Worm (Caenorhabditis elegans) whole organism, L3 larva: ENCODE results near the gene mog-3.

Source experiments
- ama-1 ChIP-seq: fragments of 150-350 bp; optimal IDR thresholded peaks from 2 replicates; lab custom pipeline; 2018
- elt-1 ChIP-seq: fragments of 150-350 bp; optimal IDR thresholded peaks from 2 replicates; lab custom pipeline; 2014; ENCODE audit warnings: missing biosample characterization, missing genetic modification characterization
- fkh-10 ChIP-seq: sonication (generic microtip); optimal IDR thresholded peaks from 2 replicates; lab custom pipeline; 2017; ENCODE audit warnings: missing biosample characterization, missing genetic modification reagents, missing genetic modification characterization
- nfya-1 ChIP-seq: sonication (generic microtip); optimal IDR thresholded peaks from 2 replicates; lab custom pipeline; 2017; ENCODE audit warnings: missing genetic modification characterization, mild to moderate bottlenecking, missing compliant biosample characterization, antibody characterized with exemption, moderate library complexity; ENCODE audit not compliant: insufficient read depth
- nhr-76 ChIP-seq: fragments of 150-350 bp; sonication (generic microtip); optimal IDR thresholded peaks from 5 replicates; lab custom pipeline; 2014; ENCODE audit warnings: missing biosample characterization, missing genetic modification characterization

DNA sequence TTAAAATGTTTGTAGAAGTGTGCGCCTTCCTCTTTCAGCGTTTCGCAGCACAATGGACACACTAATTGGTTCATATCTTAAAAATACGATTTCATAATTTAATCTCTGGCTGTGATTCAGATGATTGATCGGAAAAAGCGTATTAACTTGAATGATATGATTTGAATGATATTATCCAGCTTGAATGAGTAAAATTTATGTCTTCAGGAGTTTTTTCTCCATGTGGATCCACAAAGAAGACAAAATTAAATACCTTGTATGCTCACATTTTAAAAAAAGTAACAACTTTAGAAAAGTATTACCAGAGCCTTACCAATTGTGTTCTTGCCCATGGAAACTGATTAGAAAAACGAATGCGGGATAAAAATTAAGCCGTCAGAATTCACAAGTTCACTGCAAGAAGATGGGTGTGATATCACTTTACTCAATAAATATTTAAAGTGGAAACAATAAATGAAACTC, 35.0 kb upstream of the mog-3 start, which contains the start of gene ztf-8:
- TF ChIP-seq fkh-10 (GFP tag; lab: Kevin White, UChicago) (no peak), nfya-1 (tag; lab: Kevin White, UChicago) (no peak), elt-1 (tag; lab: Kevin White, UChicago) (no peak), nhr-76 (tag; lab: Kevin White, UChicago) (no peak), ama-1 (lab: Kevin White, UChicago) (no peak)
